Fruit fly (Drosophila melanogaster) whole organism, embryonic: ENCODE measurements around the gene Spx.

ENCODE experiments used
- Ada2b ChIP-seq: fragments of 200-800 bp; sonication (Bioruptor generic); IDR thresholded peaks from 2 replicates; pipeline ENCODE4 v1.3.6; 2022; ENCODE audit warnings: missing biosample characterization, missing genetic modification characterization
- Blimp-1 ChIP-seq: fragments of 200-800 bp; sonication (Bioruptor generic); optimal IDR thresholded peaks from 3 replicates; lab custom pipeline; 2018; ENCODE audit warnings: missing biosample characterization, missing genetic modification characterization, mild to moderate bottlenecking, moderate library complexity, missing genetic modification reagents
- CG10209 ChIP-seq: fragments of 200-800 bp; sonication (Bioruptor generic); optimal IDR thresholded peaks from 3 replicates; lab custom pipeline; 2017; ENCODE audit warnings: missing biosample characterization, mild to moderate bottlenecking, missing genetic modification characterization, missing genetic modification reagents
- CG10543 ChIP-seq: fragments of 200-800 bp; sonication (Bioruptor generic); optimal IDR thresholded peaks from 3 replicates; lab custom pipeline; 2017; ENCODE audit warnings: missing biosample characterization, mild to moderate bottlenecking, missing genetic modification characterization, moderate library complexity
- CG10979 ChIP-seq: fragments of 200-800 bp; sonication (Bioruptor generic); optimal IDR thresholded peaks from 2 replicates; lab custom pipeline; 2018; ENCODE audit warnings: missing biosample characterization, mild to moderate bottlenecking, missing genetic modification characterization, moderate library complexity
- CG11085 ChIP-seq: fragments of 200-800 bp; sonication (Bioruptor generic); IDR thresholded peaks from 2 replicates; pipeline ENCODE4 v1.3.6; 2022; ENCODE audit warnings: missing biosample characterization, missing genetic modification characterization
- CG12299 ChIP-seq: fragments of 200-800 bp; sonication (Bioruptor generic); optimal IDR thresholded peaks from 2 replicates; lab custom pipeline; 2018; ENCODE audit warnings: missing biosample characterization, mild to moderate bottlenecking, missing genetic modification characterization
- CG12942 ChIP-seq: fragments of 200-800 bp; sonication (Bioruptor generic); optimal IDR thresholded peaks from 3 replicates; lab custom pipeline; 2016; ENCODE audit warnings: missing biosample characterization, missing genetic modification characterization
- CG13894 ChIP-seq: fragments of 200-800 bp; sonication (Bioruptor generic); optimal IDR thresholded peaks from 3 replicates; lab custom pipeline; 2018; ENCODE audit warnings: missing biosample characterization, mild to moderate bottlenecking, missing genetic modification characterization, moderate library complexity
- CG14710 ChIP-seq: fragments of 200-800 bp; sonication (Bioruptor generic); optimal IDR thresholded peaks from 3 replicates; lab custom pipeline; 2019; ENCODE audit warnings: missing biosample characterization, mild to moderate bottlenecking, missing genetic modification characterization, moderate library complexity
- CG15073 ChIP-seq: fragments of 200-800 bp; sonication (Bioruptor generic); optimal IDR thresholded peaks from 2 replicates; lab custom pipeline; 2016; ENCODE audit warnings: missing biosample characterization, missing genetic modification characterization
- CG1647 ChIP-seq: fragments of 200-800 bp; sonication (Bioruptor generic); optimal IDR thresholded peaks from 3 replicates; lab custom pipeline; 2016; ENCODE audit warnings: missing biosample characterization, missing genetic modification characterization
- CG17912 ChIP-seq: fragments of 200-800 bp; sonication (Bioruptor generic); optimal IDR thresholded peaks from 2 replicates; lab custom pipeline; 2018; ENCODE audit warnings: missing biosample characterization, mild to moderate bottlenecking, missing genetic modification characterization
- CG18011 ChIP-seq: fragments of 200-800 bp; sonication (Bioruptor generic); optimal IDR thresholded peaks from 2 replicates; lab custom pipeline; 2017; ENCODE audit warnings: missing biosample characterization, missing genetic modification characterization, mild to moderate bottlenecking, moderate library complexity, missing genotype
- CG2120 ChIP-seq: fragments of 200-800 bp; sonication (Bioruptor generic); optimal IDR thresholded peaks from 3 replicates; lab custom pipeline; 2016; ENCODE audit warnings: missing biosample characterization, missing genetic modification characterization
- CG30020 ChIP-seq: fragments of 200-800 bp; optimal IDR thresholded peaks from 2 replicates; lab custom pipeline; 2019; ENCODE audit warnings: missing biosample characterization, mild to moderate bottlenecking, missing genetic modification characterization, moderate library complexity
- CG31388 ChIP-seq: fragments of 200-800 bp; sonication (Bioruptor generic); optimal IDR thresholded peaks from 2 replicates; lab custom pipeline; 2016; ENCODE audit warnings: missing biosample characterization, missing genetic modification characterization
- CG33557 ChIP-seq: fragments of 200-800 bp; sonication (Bioruptor generic); optimal IDR thresholded peaks from 2 replicates; lab custom pipeline; 2019; ENCODE audit warnings: missing biosample characterization, mild to moderate bottlenecking, missing genetic modification characterization, moderate library complexity
- CG3847 ChIP-seq: fragments of 200-800 bp; sonication (Bioruptor generic); IDR thresholded peaks from 2 replicates; pipeline ENCODE4 v1.3.6; 2022; ENCODE audit warnings: missing biosample characterization, missing genetic modification characterization
- CG4854 ChIP-seq: fragments of 200-800 bp; sonication (Bioruptor generic); optimal IDR thresholded peaks from 2 replicates; lab custom pipeline; 2016; ENCODE audit warnings: missing biosample characterization, missing genetic modification characterization, inconsistent platforms
- CG5953 ChIP-seq: fragments of 200-800 bp; sonication (Bioruptor generic); IDR thresholded peaks from 2 replicates; pipeline ENCODE4 v1.3.6; 2022; ENCODE audit warnings: missing biosample characterization, missing genetic modification characterization
- CG9215 ChIP-seq: fragments of 200-800 bp; sonication (Bioruptor generic); IDR thresholded peaks from 2 replicates; pipeline ENCODE4 v1.3.6; 2022; ENCODE audit warnings: missing biosample characterization, missing genetic modification characterization
- Ets97D ChIP-seq: fragments of 200-800 bp; sonication (Bioruptor generic); optimal IDR thresholded peaks from 3 replicates; lab custom pipeline; 2016; ENCODE audit warnings: missing biosample characterization, missing genetic modification characterization
- GATAe ChIP-seq: fragments of 200-800 bp; sonication (Bioruptor generic); conservative IDR thresholded peaks from 2 replicates; pipeline ENCODE4 v1.3.6; 2022; ENCODE audit warnings: missing biosample characterization, missing genetic modification characterization
- Hr51 ChIP-seq, 2 experiments: fragments of 200-800 bp; sonication (Bioruptor generic); optimal IDR thresholded peaks; 2 replicates in 1 of 2; 3 replicates in 1 of 2; lab custom pipeline; 2016 to 2018; ENCODE audit warnings: missing biosample characterization in 2 of 2, missing genetic modification characterization in 2 of 2, mild to moderate bottlenecking in 1 of 2, moderate library complexity in 1 of 2
- NfI ChIP-seq: fragments of 200-800 bp; sonication (Bioruptor generic); optimal IDR thresholded peaks from 3 replicates; lab custom pipeline; 2018; ENCODE audit warnings: missing biosample characterization, mild to moderate bottlenecking, missing genetic modification characterization, moderate library complexity
- Pdp1 ChIP-seq, 2 experiments: fragments of 200-800 bp; sonication (Bioruptor generic); optimal IDR thresholded peaks; 3 replicates each; lab custom pipeline; 2016; ENCODE audit warnings: missing biosample characterization in 2 of 2, missing genetic modification characterization in 2 of 2, mild to moderate bottlenecking in 1 of 2, moderate library complexity in 1 of 2
- Rx ChIP-seq: fragments of 200-800 bp; sonication (Bioruptor generic); IDR thresholded peaks from 2 replicates; pipeline ENCODE4 v1.3.6; 2022; ENCODE audit warnings: missing biosample characterization, missing genetic modification characterization
- Sin3A ChIP-seq: fragments of >200 bp; optimal IDR thresholded peaks from 2 replicates; lab custom pipeline; 2018
- Sox100B ChIP-seq: fragments of 200-800 bp; sonication (Bioruptor generic); optimal IDR thresholded peaks from 3 replicates; lab custom pipeline; 2018; ENCODE audit warnings: missing biosample characterization, mild to moderate bottlenecking, missing genetic modification characterization
- Spps ChIP-seq: fragments of 200-800 bp; sonication (Bioruptor generic); optimal IDR thresholded peaks from 2 replicates; lab custom pipeline; 2018; ENCODE audit warnings: missing biosample characterization, mild to moderate bottlenecking, missing genetic modification characterization
- Sry-δ ChIP-seq: fragments of 200-800 bp; sonication (Bioruptor generic); optimal IDR thresholded peaks from 2 replicates; lab custom pipeline; 2016; ENCODE audit warnings: missing biosample characterization, missing genetic modification characterization
- Ssrp ChIP-seq: fragments of 200-800 bp; sonication (Bioruptor generic); optimal IDR thresholded peaks from 2 replicates; lab custom pipeline; 2018; ENCODE audit warnings: missing biosample characterization, mild to moderate bottlenecking, missing genetic modification characterization, moderate library complexity
- cas ChIP-seq: fragments of 200-800 bp; sonication (Bioruptor generic); IDR thresholded peaks from 2 replicates; pipeline ENCODE4 v1.3.6; 2022; ENCODE audit warnings: missing biosample characterization, missing genetic modification characterization
- chinmo ChIP-seq: fragments of 200-800 bp; sonication (Bioruptor generic); IDR thresholded peaks from 4 replicates; pipeline ENCODE4 v1.3.6; 2022; ENCODE audit warnings: missing biosample characterization, missing genetic modification characterization; ENCODE audit not compliant: partially characterized antibody
- crol ChIP-seq: fragments of 200-800 bp; sonication (Bioruptor generic); IDR thresholded peaks from 2 replicates; pipeline ENCODE4 v1.3.6; 2022; ENCODE audit warnings: missing biosample characterization, missing genetic modification characterization
- dmrt99B ChIP-seq: fragments of 200-800 bp; sonication (Bioruptor generic); optimal IDR thresholded peaks from 2 replicates; lab custom pipeline; 2018; ENCODE audit warnings: missing biosample characterization, mild to moderate bottlenecking, missing genetic modification characterization, moderate library complexity
- en ChIP-seq: fragments of 200-800 bp; sonication (Bioruptor generic); optimal IDR thresholded peaks from 2 replicates; lab custom pipeline; 2016; ENCODE audit warnings: missing biosample characterization, missing genetic modification characterization
- gcm ChIP-seq: fragments of 200-800 bp; sonication (Bioruptor generic); optimal IDR thresholded peaks from 2 replicates; lab custom pipeline; 2019; ENCODE audit warnings: missing biosample characterization, mild to moderate bottlenecking, missing genetic modification characterization, moderate library complexity
- gfzf ChIP-seq: fragments of 200-800 bp; sonication (Bioruptor generic); optimal IDR thresholded peaks from 2 replicates; lab custom pipeline; 2016; ENCODE audit warnings: missing biosample characterization, mild to moderate bottlenecking, missing genetic modification characterization, moderate library complexity
- hb ChIP-seq: fragments of 200-800 bp; sonication (Bioruptor generic); IDR thresholded peaks from 3 replicates; pipeline ENCODE4 v1.3.6; 2022; ENCODE audit warnings: missing biosample characterization, missing genetic modification characterization; ENCODE audit not compliant: partially characterized antibody
- hth ChIP-seq: fragments of >200 bp; optimal IDR thresholded peaks from 2 replicates; lab custom pipeline; 2017; ENCODE audit warnings: inconsistent platforms
- kay ChIP-seq: fragments of 200-800 bp; sonication (Bioruptor generic); optimal IDR thresholded peaks from 2 replicates; lab custom pipeline; 2016; ENCODE audit warnings: missing biosample characterization, missing genetic modification characterization
- nmo ChIP-seq: fragments of 200-800 bp; sonication (Bioruptor generic); optimal IDR thresholded peaks from 2 replicates; lab custom pipeline; 2018; ENCODE audit warnings: missing biosample characterization, mild to moderate bottlenecking, missing genetic modification characterization, moderate library complexity
- oc ChIP-seq: fragments of 200-800 bp; sonication (Bioruptor generic); optimal IDR thresholded peaks from 2 replicates; lab custom pipeline; 2018; ENCODE audit warnings: missing biosample characterization, mild to moderate bottlenecking, missing genetic modification characterization, moderate library complexity
- rib ChIP-seq: fragments of 200-800 bp; sonication (Bioruptor generic); IDR thresholded peaks from 2 replicates; pipeline ENCODE4 v1.3.6; 2022; ENCODE audit warnings: missing biosample characterization, missing genetic modification characterization
- row ChIP-seq: fragments of 200-800 bp; sonication (Bioruptor generic); IDR thresholded peaks from 3 replicates; pipeline ENCODE4 v1.3.6; 2022; ENCODE audit warnings: missing biosample characterization, missing genetic modification characterization
- sqz ChIP-seq: fragments of 200-800 bp; sonication (Bioruptor generic); optimal IDR thresholded peaks from 3 replicates; lab custom pipeline; 2018; ENCODE audit warnings: missing biosample characterization, mild to moderate bottlenecking, missing genetic modification characterization
- twi ChIP-seq: fragments of 200-800 bp; optimal IDR thresholded peaks from 2 replicates; lab custom pipeline; 2019; ENCODE audit warnings: missing biosample characterization, mild to moderate bottlenecking, missing genetic modification characterization, moderate library complexity
- tx ChIP-seq: fragments of 200-800 bp; sonication (Bioruptor generic); optimal IDR thresholded peaks from 2 replicates; lab custom pipeline; 2016; ENCODE audit warnings: missing biosample characterization, missing genetic modification characterization

The Spx gene

dm6 chrX:6265456-6265877 lies 9.8 kb downstream of the Spx start (continued):
- TF ChIP-seq sqz (GFP tag; lab: Kevin White, UChicago), result peak; percentile 94
- peak; percentile 82 for TF ChIP-seq rib (GFP tag; lab: Robert Waterston, UW)
- peak; percentile 45; the same call in 1 of the 2 replicates for TF ChIP-seq crol (GFP tag; lab: Robert Waterston, UW)
- peak; percentile 96 for TF ChIP-seq CG10209 (GFP tag; lab: Kevin White, UChicago)
- no peak for TF ChIP-seq hth (lab: Kevin White, UChicago)
- TF ChIP-seq gcm (GFP tag; lab: Kevin White, UChicago), result peak; percentile 95
- peak; percentile 90 for TF ChIP-seq CG31388 (GFP tag; lab: Kevin White, UChicago)
- peak; percentile 95 for TF ChIP-seq CG10979 (tag; lab: Kevin White, UChicago)
- peak; percentile 65 for TF ChIP-seq CG33557 (GFP tag; lab: Kevin White, UChicago)
- TF ChIP-seq CG5953, result peak; percentile 89
- no peak for TF ChIP-seq chinmo (GFP tag; lab: Robert Waterston, UW)
- TF ChIP-seq CG9215, result peak; percentile 88
- peak; percentile 90 for TF ChIP-seq cas (GFP tag; lab: Robert Waterston, UW)
- TF ChIP-seq Rx (GFP tag; lab: Robert Waterston, UW), result peak; percentile 91
- peak; percentile 91 for TF ChIP-seq CG10543 (GFP tag; lab: Kevin White, UChicago)
- TF ChIP-seq Pdp1 (GFP tag; optimal IDR thresholded peaks at IDR 0.05; lab: Kevin White, UChicago), result peak; percentile 92 to 96
- TF ChIP-seq CG12942, result peak; percentile 95
- TF ChIP-seq nmo (GFP tag; lab: Kevin White, UChicago), result peak; percentile 98
- peak; percentile 93 for TF ChIP-seq Ada2b (GFP tag; lab: Robert Waterston, UW)
- peak; percentile 94 for TF ChIP-seq CG2120 (GFP tag; lab: Kevin White, UChicago)
- peak; percentile 93 for TF ChIP-seq CG4854 (GFP tag; lab: Kevin White, UChicago)
- peak; percentile 92 for TF ChIP-seq kay (GFP tag; lab: Kevin White, UChicago)
- peak; percentile 73 for TF ChIP-seq CG13894 (tag; lab: Kevin White, UChicago)
- TF ChIP-seq gfzf, result peak; percentile 4
- TF ChIP-seq oc (tag; lab: Kevin White, UChicago), result peak; percentile 95
- TF ChIP-seq hb, result 0 out of 3 replicates have a peak, but pooled peaks have one; percentile 36
- peak; percentile 88 for TF ChIP-seq twi (tag; lab: Kevin White, UChicago)
- peak; percentile 91 for TF ChIP-seq CG3847 (GFP tag; lab: Robert Waterston, UW)
- peak; percentile 93 for TF ChIP-seq CG1647 (GFP tag; lab: Kevin White, UChicago)
- peak; percentile 93 for TF ChIP-seq Blimp-1
- peak; percentile 76 for TF ChIP-seq GATAe (GFP tag; lab: Robert Waterston, UW)
- peak; percentile 91 for TF ChIP-seq CG14710 (tag; lab: Kevin White, UChicago)
- TF ChIP-seq Spps (tag; lab: Kevin White, UChicago), result peak; percentile 82
- peak; percentile 82 for TF ChIP-seq CG18011 (GFP tag; lab: Kevin White, UChicago)
- peak; percentile 99 for TF ChIP-seq Sox100B (GFP tag; lab: Kevin White, UChicago)
- peak; percentile 90 to 99 for TF ChIP-seq Hr51 (GFP tag; optimal IDR thresholded peaks at IDR 0.05; lab: Kevin White, UChicago)
- TF ChIP-seq en (GFP tag; lab: Kevin White, UChicago), result peak; percentile 96
- TF ChIP-seq Ets97D (GFP tag; lab: Kevin White, UChicago), result peak; percentile 84
- TF ChIP-seq NfI (GFP tag; lab: Kevin White, UChicago), result peak; percentile 94
- peak; percentile 82 for TF ChIP-seq CG17912 (GFP tag; lab: Kevin White, UChicago)
- TF ChIP-seq dmrt99B, result peak; percentile 99
- peak; percentile 94 for TF ChIP-seq tx (GFP tag; lab: Kevin White, UChicago)
- peak; percentile 88 for TF ChIP-seq CG12299 (tag; lab: Kevin White, UChicago)
- TF ChIP-seq row (GFP tag; lab: Robert Waterston, UW), result peak; percentile 92
- peak; percentile 76 for TF ChIP-seq CG30020 (tag; lab: Kevin White, UChicago)
- peak; percentile 64 for TF ChIP-seq Sry-δ
- TF ChIP-seq CG15073 (GFP tag; lab: Kevin White, UChicago), result peak; percentile 82
- TF ChIP-seq Ssrp (tag; lab: Kevin White, UChicago), result peak; percentile 97
- no peak for TF ChIP-seq Sin3A
- TF ChIP-seq CG11085 (GFP tag; lab: Robert Waterston, UW), result peak; percentile 81
